Worm (Caenorhabditis elegans) whole organism, L2 larva: ENCODE data around the gene D2096.12.

Experiments
- C34F6.9 ChIP-seq: fragments of 150-350 bp; optimal IDR thresholded peaks from 2 replicates; lab custom pipeline; 2014; ENCODE audit warnings: missing biosample characterization, missing genetic modification characterization
- F13H6.1 ChIP-seq: sonication (generic microtip); optimal IDR thresholded peaks from 2 replicates; lab custom pipeline; 2016; ENCODE audit warnings: missing genetic modification characterization, missing compliant biosample characterization
- R02D3.7 ChIP-seq: fragments of 150-350 bp; optimal IDR thresholded peaks from 2 replicates; lab custom pipeline; 2014; ENCODE audit warnings: missing biosample characterization, missing genetic modification characterization
- Y55F3AM.14 ChIP-seq: fragments of 200-800 bp; sonication (Bioruptor generic); optimal IDR thresholded peaks from 2 replicates; lab custom pipeline; 2018; ENCODE audit warnings: mild to moderate bottlenecking, missing genetic modification characterization, missing compliant biosample characterization
- ZK546.5 ChIP-seq: sonication (generic microtip); optimal IDR thresholded peaks from 2 replicates; lab custom pipeline; 2017; ENCODE audit warnings: missing biosample characterization, missing genetic modification characterization
- alr-1 ChIP-seq: fragments of 150-350 bp; optimal IDR thresholded peaks from 2 replicates; lab custom pipeline; 2014; ENCODE audit warnings: missing biosample characterization, missing genetic modification characterization
- aly-2 ChIP-seq: fragments of 150-350 bp; optimal IDR thresholded peaks from 2 replicates; lab custom pipeline; 2014; ENCODE audit warnings: missing biosample characterization, missing genetic modification characterization
- blmp-1 ChIP-seq: sonication (generic microtip); optimal IDR thresholded peaks from 2 replicates; lab custom pipeline; 2017; ENCODE audit warnings: missing genetic modification characterization, mild to moderate bottlenecking, missing compliant biosample characterization, antibody characterized with exemption, moderate library complexity; ENCODE audit not compliant: insufficient read depth
- crh-2 ChIP-seq: sonication (generic microtip); optimal IDR thresholded peaks from 2 replicates; lab custom pipeline; 2017; ENCODE audit warnings: missing biosample characterization, missing genetic modification characterization
- dmd-4 ChIP-seq: sonication (generic microtip); optimal IDR thresholded peaks from 2 replicates; lab custom pipeline; 2017; ENCODE audit warnings: missing biosample characterization, missing genetic modification characterization
- egl-27 ChIP-seq: sonication (generic microtip); optimal IDR thresholded peaks from 3 replicates; lab custom pipeline; 2017; ENCODE audit warnings: missing biosample characterization, missing genetic modification reagents, missing genetic modification characterization
- elt-1 ChIP-seq: fragments of 150-350 bp; optimal IDR thresholded peaks from 2 replicates; lab custom pipeline; 2014; ENCODE audit warnings: missing biosample characterization, missing genetic modification characterization
- elt-3 ChIP-seq: sonication (generic microtip); optimal IDR thresholded peaks from 2 replicates; lab custom pipeline; 2017; ENCODE audit warnings: missing biosample characterization, missing genetic modification characterization
- fos-1 ChIP-seq: fragments of 150-350 bp; optimal IDR thresholded peaks from 2 replicates; lab custom pipeline; 2014; ENCODE audit warnings: missing biosample characterization, missing genetic modification characterization
- gmeb-1 ChIP-seq: fragments of 150-350 bp; optimal IDR thresholded peaks from 2 replicates; lab custom pipeline; 2014; ENCODE audit warnings: missing biosample characterization, missing genetic modification characterization
- lin-11 ChIP-seq: fragments of 150-350 bp; sonication (generic microtip); optimal IDR thresholded peaks from 2 replicates; lab custom pipeline; 2014; ENCODE audit warnings: missing biosample characterization, missing genetic modification characterization, inconsistent platforms, mixed read lengths
- lin-13 ChIP-seq: fragments of 150-350 bp; optimal IDR thresholded peaks from 2 replicates; lab custom pipeline; 2014; ENCODE audit warnings: missing biosample characterization, missing genetic modification reagents, missing genetic modification characterization
- lin-39 ChIP-seq: fragments of 150-350 bp; optimal IDR thresholded peaks from 2 replicates; lab custom pipeline; 2014; ENCODE audit warnings: missing biosample characterization, missing genetic modification reagents, missing genetic modification characterization
- lsy-2 ChIP-seq, 2 experiments: fragments of 150-350 bp in 1 of 2; sonication (generic microtip) in 1 of 2; optimal IDR thresholded peaks; 2 replicates each; lab custom pipeline; 2014 to 2017; ENCODE audit warnings: missing biosample characterization in 2 of 2, missing genetic modification characterization in 2 of 2
- mab-5 ChIP-seq: fragments of 150-350 bp; optimal IDR thresholded peaks from 2 replicates; lab custom pipeline; 2014; ENCODE audit warnings: missing biosample characterization, missing genetic modification characterization
- mbf-1 ChIP-seq: sonication (generic microtip); optimal IDR thresholded peaks from 2 replicates; lab custom pipeline; 2017; ENCODE audit warnings: missing biosample characterization, missing genetic modification characterization
- nhr-10 ChIP-seq: sonication (generic microtip); optimal IDR thresholded peaks from 2 replicates; lab custom pipeline; 2017; ENCODE audit warnings: missing biosample characterization, missing genetic modification characterization
- nhr-11 ChIP-seq: fragments of 150-350 bp; optimal IDR thresholded peaks from 2 replicates; lab custom pipeline; 2014; ENCODE audit warnings: missing biosample characterization, missing genetic modification characterization
- nhr-12 ChIP-seq: fragments of 150-350 bp; optimal IDR thresholded peaks from 2 replicates; lab custom pipeline; 2014; ENCODE audit warnings: missing biosample characterization, missing genetic modification characterization
- nhr-129 ChIP-seq: fragments of 150-350 bp; optimal IDR thresholded peaks from 2 replicates; lab custom pipeline; 2014; ENCODE audit warnings: missing biosample characterization, missing genetic modification characterization
- nhr-21 ChIP-seq: fragments of 150-350 bp; optimal IDR thresholded peaks from 2 replicates; lab custom pipeline; 2014; ENCODE audit warnings: missing biosample characterization, missing genetic modification characterization
- nhr-23 ChIP-seq: fragments of 150-350 bp; optimal IDR thresholded peaks from 2 replicates; lab custom pipeline; 2014; ENCODE audit warnings: missing biosample characterization, missing genetic modification reagents, missing genetic modification characterization
- nhr-237 ChIP-seq: fragments of 150-350 bp; optimal IDR thresholded peaks from 2 replicates; lab custom pipeline; 2014; ENCODE audit warnings: missing biosample characterization, missing genetic modification characterization
- nhr-25 ChIP-seq: fragments of 150-350 bp; sonication (generic microtip); optimal IDR thresholded peaks from 3 replicates; lab custom pipeline; 2014; ENCODE audit warnings: missing biosample characterization, missing genetic modification characterization
- nhr-6 ChIP-seq: fragments of 150-350 bp; optimal IDR thresholded peaks from 2 replicates; lab custom pipeline; 2014; ENCODE audit warnings: missing biosample characterization, missing genetic modification characterization
- nhr-77 ChIP-seq: fragments of 150-350 bp; optimal IDR thresholded peaks from 2 replicates; lab custom pipeline; 2014; ENCODE audit warnings: missing biosample characterization, missing genetic modification characterization
- sem-4 ChIP-seq: fragments of 150-350 bp; optimal IDR thresholded peaks from 2 replicates; lab custom pipeline; 2014; ENCODE audit warnings: missing biosample characterization, missing genetic modification reagents, missing genetic modification characterization
- skn-1 ChIP-seq: sonication (generic microtip); optimal IDR thresholded peaks from 2 replicates; lab custom pipeline; 2017; ENCODE audit warnings: missing biosample characterization, missing genetic modification characterization
- sma-3 ChIP-seq: sonication (generic microtip); optimal IDR thresholded peaks from 2 replicates; lab custom pipeline; 2016; ENCODE audit warnings: missing genetic modification reagents, missing genetic modification characterization, missing compliant biosample characterization
- sma-9 ChIP-seq, 2 experiments: fragments of 150-350 bp in 1 of 2; sonication (generic microtip) in 1 of 2; optimal IDR thresholded peaks; 2 replicates each; lab custom pipeline; 2014 to 2016; ENCODE audit warnings: missing genetic modification characterization in 2 of 2, mild to moderate bottlenecking in 1 of 2, missing biosample characterization in 1 of 2, missing compliant biosample characterization in 1 of 2, missing genetic modification reagents in 1 of 2, moderate library complexity in 1 of 2
- snpc-4 ChIP-seq: fragments of 150-350 bp; optimal IDR thresholded peaks from 2 replicates; lab custom pipeline; 2014; ENCODE audit warnings: missing biosample characterization, missing genetic modification characterization
- unc-39 ChIP-seq: fragments of 150-350 bp; optimal IDR thresholded peaks from 2 replicates; lab custom pipeline; 2014; ENCODE audit warnings: missing biosample characterization, missing genetic modification characterization
- unc-55 ChIP-seq: fragments of 150-350 bp; sonication (generic microtip); optimal IDR thresholded peaks from 3 replicates; lab custom pipeline; 2014; ENCODE audit warnings: missing biosample characterization, missing genetic modification reagents, missing genetic modification characterization
- unc-62 ChIP-seq: fragments of 150-350 bp; optimal IDR thresholded peaks from 2 replicates; lab custom pipeline; 2014; ENCODE audit warnings: missing biosample characterization, missing genetic modification reagents, missing genetic modification characterization
- zag-1 ChIP-seq: fragments of 150-350 bp; optimal IDR thresholded peaks from 2 replicates; lab custom pipeline; 2014; ENCODE audit warnings: missing biosample characterization, missing genetic modification characterization
- ztf-1 ChIP-seq: fragments of 200-800 bp; sonication (Bioruptor generic); conservative IDR thresholded peaks from 2 replicates; pipeline ENCODE4 v1.3.6; 2022; ENCODE audit warnings: missing genetic modification characterization, missing compliant biosample characterization
- ztf-4 ChIP-seq: fragments of 150-350 bp; optimal IDR thresholded peaks from 2 replicates; lab custom pipeline; 2014; ENCODE audit warnings: missing biosample characterization, missing genetic modification characterization

D2096.12 gene

DNA sequence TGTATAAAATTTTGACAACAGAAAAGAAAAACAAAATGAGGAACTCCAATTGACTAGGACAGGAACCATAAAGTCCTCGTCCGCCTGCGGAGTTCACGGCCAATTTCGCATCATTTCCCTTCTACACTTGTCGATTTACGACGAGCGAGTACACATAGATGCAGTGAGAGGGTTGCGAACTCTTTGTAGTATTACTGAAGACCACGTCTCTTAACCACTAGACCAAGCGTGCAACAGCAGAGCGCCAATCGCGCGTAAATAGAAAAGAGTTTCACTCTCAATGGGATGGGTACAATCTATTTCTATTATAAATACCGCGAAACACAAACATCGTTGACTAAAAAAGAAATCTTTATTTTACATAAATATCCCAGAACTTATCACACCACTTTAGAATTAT is 12.1 kb downstream of the D2096.12 start (continued):
- TF ChIP-seq nhr-12 (tag; lab: Kevin White, UChicago) (no peak), nhr-21 (tag; lab: Kevin White, UChicago) (peak; percentile 66), mab-5 (peak; percentile 32), unc-62 (GFP tag; lab: Kevin White, UChicago) (no peak), zag-1 (tag; lab: Kevin White, UChicago) (peak; percentile 43), fos-1 (tag; lab: Kevin White, UChicago) (peak; percentile 72), ztf-1 (GFP tag; lab: Robert Waterston, UW) (no peak), gmeb-1 (tag; lab: Kevin White, UChicago) (peak; percentile 71), unc-55 (GFP tag; lab: Kevin White, UChicago) (no peak), mbf-1 (tag; lab: Kevin White, UChicago) (no peak), sem-4 (tag; lab: Kevin White, UChicago) (peak; percentile 21), nhr-129 (peak; percentile 96), nhr-237 (tag; lab: Kevin White, UChicago) (no peak), nhr-10 (tag; lab: Kevin White, UChicago) (no peak), nhr-77 (tag; lab: Kevin White, UChicago) (no peak), R02D3.7 (peak; percentile 15), ztf-4 (peak; percentile 74), nhr-23 (no peak)

ce11 chrIV:8376923-8377322 is 13.7 kb downstream of the D2096.12 start:
- TF ChIP-seq crh-2 (tag; lab: Kevin White, UChicago), result peak; percentile 46
- no peak for TF ChIP-seq elt-1 (tag; lab: Kevin White, UChicago)
- TF ChIP-seq nhr-129, result peak; percentile 81
- TF ChIP-seq fos-1 (tag; lab: Kevin White, UChicago), result peak; percentile 43
- no peak for TF ChIP-seq skn-1 (tag; lab: Kevin White, UChicago)
- TF ChIP-seq C34F6.9 (tag; lab: Kevin White, UChicago), result peak; percentile 84
- no peak for TF ChIP-seq snpc-4 (tag; lab: Kevin White, UChicago)
- TF ChIP-seq sem-4 (tag; lab: Kevin White, UChicago), result no peak
- TF ChIP-seq R02D3.7, result no peak
- TF ChIP-seq unc-55 (GFP tag; lab: Kevin White, UChicago), result peak; percentile 41
- TF ChIP-seq sma-9 (GFP tag; optimal IDR thresholded peaks at IDR 0.05; lab: Kevin White, UChicago), result no peak
- TF ChIP-seq sma-9 (tag; optimal IDR thresholded peaks at IDR 0.05; lab: Kevin White, UChicago), result no peak

- TF ChIP-seq Y55F3AM.14 (GFP tag; lab: Kevin White, UChicago), result peak; percentile 3
- TF ChIP-seq crh-2 (tag; lab: Kevin White, UChicago), result peak; percentile 20
- no peak for TF ChIP-seq gmeb-1 (tag; lab: Kevin White, UChicago)
- TF ChIP-seq, all 48 proteins: peak for 2
Measured at ce11 chrIV:8377501-8377900, 14.2 kb downstream of the D2096.12 start, which contains the start of gene D2096.7. D2096.7 (minus strand) TSS chrIV:8377630.

DNA sequence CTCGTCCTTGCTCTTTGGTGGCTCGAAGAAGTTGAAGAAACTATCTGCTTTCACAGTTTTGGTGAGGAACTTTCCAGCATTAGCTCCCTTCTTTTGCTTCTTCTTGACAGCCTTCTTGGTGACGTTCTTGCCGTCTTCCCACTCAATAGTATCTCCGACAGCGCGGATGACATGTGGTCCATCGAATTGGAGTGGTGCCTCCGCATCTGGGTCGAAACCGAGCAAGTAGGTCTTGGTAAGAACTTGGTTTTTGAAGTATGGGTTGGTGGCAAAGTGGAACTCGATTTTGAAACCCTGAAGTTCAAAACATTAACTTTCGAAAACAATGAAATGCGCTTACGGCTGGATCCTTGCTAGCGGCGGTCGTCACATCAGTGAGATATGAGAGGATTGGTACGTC is 15.0 kb downstream of the D2096.12 start:
- no peak for TF ChIP-seq lin-39 (tag; lab: Kevin White, UChicago)
- TF ChIP-seq alr-1, result no peak
- no peak for TF ChIP-seq ztf-4
- TF ChIP-seq F13H6.1, result no peak
- TF ChIP-seq nhr-6, result no peak
- TF ChIP-seq R02D3.7, result no peak
- no peak for TF ChIP-seq elt-3 (tag; lab: Kevin White, UChicago)
- TF ChIP-seq fos-1 (tag; lab: Kevin White, UChicago), result no peak
- TF ChIP-seq nhr-11 (tag; lab: Kevin White, UChicago), result no peak
- TF ChIP-seq nhr-25 (tag; lab: Kevin White, UChicago), result no peak
- TF ChIP-seq nhr-12 (tag; lab: Kevin White, UChicago), result no peak
- TF ChIP-seq dmd-4, result no peak
- TF ChIP-seq snpc-4 (tag; lab: Kevin White, UChicago), result no peak

DNA sequence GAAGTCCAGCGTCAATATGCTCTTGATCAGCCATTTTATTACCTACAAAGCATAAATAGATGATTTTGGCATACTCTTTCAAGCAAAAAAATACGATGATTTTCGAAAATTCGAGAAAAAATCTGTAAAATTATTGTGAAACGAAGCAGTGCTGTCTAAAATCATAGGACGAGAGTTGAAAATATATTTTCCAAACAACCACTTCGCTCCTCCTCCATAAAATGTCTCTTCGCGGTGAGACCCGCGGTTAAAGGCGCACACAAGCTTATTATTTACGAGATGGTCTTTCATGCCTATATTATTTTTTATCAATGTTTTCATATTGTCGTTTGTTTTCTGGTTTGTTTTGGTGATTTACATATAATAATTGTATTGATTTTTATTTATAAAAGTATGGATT is 16.0 kb downstream of the D2096.12 start, which contains the start of gene nap-1:
Gene nap-1 (minus strand): TSS at position 42 of the 400 bp plus-strand sequence.
- TF ChIP-seq nhr-77 (tag; lab: Kevin White, UChicago) (no peak), lsy-2 (tag; optimal IDR thresholded peaks at IDR 0.05; lab: Kevin White, UChicago) (peak; percentile 63 to 90), lin-13 (peak; percentile 63), crh-2 (tag; lab: Kevin White, UChicago) (peak; percentile 73), Y55F3AM.14 (GFP tag; lab: Kevin White, UChicago) (no peak), elt-1 (tag; lab: Kevin White, UChicago) (no peak), C34F6.9 (tag; lab: Kevin White, UChicago) (peak; percentile 88), fos-1 (tag; lab: Kevin White, UChicago) (peak; percentile 61), lin-11 (tag; lab: Kevin White, UChicago) (peak; percentile 2), gmeb-1 (tag; lab: Kevin White, UChicago) (peak; percentile 76), nhr-12 (tag; lab: Kevin White, UChicago) (no peak), dmd-4 (no peak), unc-55 (GFP tag; lab: Kevin White, UChicago) (peak; percentile 95), nhr-10 (tag; lab: Kevin White, UChicago) (no peak), nhr-21 (tag; lab: Kevin White, UChicago) (peak; percentile 55), egl-27 (tag; lab: Kevin White, UChicago) (no peak), unc-39 (tag; lab: Kevin White, UChicago) (no peak), sma-3 (GFP tag; lab: Kevin White, UChicago) (peak; percentile 44), ZK546.5 (tag; lab: Kevin White, UChicago) (peak; percentile 8), blmp-1 (tag; lab: Kevin White, UChicago) (no peak), nhr-6 (no peak), snpc-4 (tag; lab: Kevin White, UChicago) (peak; percentile 66), aly-2 (tag; lab: Kevin White, UChicago) (no peak), skn-1 (tag; lab: Kevin White, UChicago) (peak; percentile 17), mbf-1 (tag; lab: Kevin White, UChicago) (no peak), nhr-11 (tag; lab: Kevin White, UChicago) (no peak), ztf-4 (no peak), nhr-237 (tag; lab: Kevin White, UChicago) (no peak)
